Worm (Caenorhabditis elegans) whole organism, late embryonic: ENCODE measurements around the gene B0361.4.

Experiments
- C08G9.2 ChIP-seq: sonication (generic microtip); optimal IDR thresholded peaks from 2 replicates; lab custom pipeline; 2016; ENCODE audit warnings: mild to moderate bottlenecking, missing genetic modification characterization, moderate library complexity, missing compliant biosample characterization
- T23F11.4 ChIP-seq: fragments of 200-800 bp; sonication (Bioruptor generic); optimal IDR thresholded peaks from 2 replicates; lab custom pipeline; 2018; ENCODE audit warnings: mild to moderate bottlenecking, missing genetic modification characterization, missing compliant biosample characterization
- ceh-9 ChIP-seq: sonication (generic microtip); optimal IDR thresholded peaks from 2 replicates; lab custom pipeline; 2016; ENCODE audit warnings: mild to moderate bottlenecking, missing genetic modification characterization, inconsistent platforms, missing compliant biosample characterization
- fkh-10 ChIP-seq: fragments of 150-350 bp; optimal IDR thresholded peaks from 2 replicates; lab custom pipeline; 2014; ENCODE audit warnings: missing biosample characterization, missing genetic modification reagents, missing genetic modification characterization
- lim-6 ChIP-seq: sonication (generic microtip); optimal IDR thresholded peaks from 2 replicates; lab custom pipeline; 2016; ENCODE audit warnings: missing genetic modification characterization, missing compliant biosample characterization
- nhr-11 ChIP-seq: fragments of 150-350 bp; optimal IDR thresholded peaks from 2 replicates; lab custom pipeline; 2014; ENCODE audit warnings: missing biosample characterization, missing genetic modification characterization
- pha-2 ChIP-seq: sonication (generic microtip); optimal IDR thresholded peaks from 2 replicates; lab custom pipeline; 2017; ENCODE audit warnings: mild to moderate bottlenecking, missing genetic modification characterization, missing compliant biosample characterization
- tbx-2 ChIP-seq: sonication (generic microtip); optimal IDR thresholded peaks from 2 replicates; lab custom pipeline; 2016; ENCODE audit warnings: missing genetic modification characterization, missing compliant biosample characterization

DNA sequence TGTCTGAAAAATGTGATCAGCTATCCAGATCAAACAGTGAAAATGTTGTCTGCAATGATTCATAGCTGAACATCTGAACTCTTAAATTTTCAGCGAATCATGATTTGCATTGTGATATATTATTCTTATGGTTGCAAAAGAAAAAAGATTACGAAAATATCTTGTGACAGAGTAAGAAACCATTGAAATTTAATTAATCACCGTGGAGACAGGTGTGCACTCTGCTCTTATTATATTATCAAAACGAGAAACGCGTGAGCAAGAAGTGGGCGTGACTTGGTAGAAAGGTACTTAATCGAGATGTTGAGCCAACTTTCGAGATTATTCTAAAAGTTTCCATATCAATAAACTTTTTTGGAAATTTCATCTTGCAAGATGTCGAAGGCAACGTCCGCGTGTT is 15.8 kb upstream of the B0361.4 start, which contains the start of gene osm-10:
- TF ChIP-seq nhr-11 (tag; lab: Kevin White, UChicago) = no peak
- TF ChIP-seq fkh-10 = no peak
- no peak for TF ChIP-seq C08G9.2 (tag; lab: Kevin White, UChicago)
- no peak for TF ChIP-seq T23F11.4 (GFP tag; lab: Kevin White, UChicago)
- no peak for TF ChIP-seq tbx-2 (tag; lab: Kevin White, UChicago)
- TF ChIP-seq lim-6 (tag; lab: Kevin White, UChicago) = no peak
- no peak for TF ChIP-seq ceh-9 (tag; lab: Kevin White, UChicago)
- no peak for TF ChIP-seq pha-2 (tag; lab: Kevin White, UChicago)
